Fruit fly (Drosophila melanogaster): ENCODE results near the gene CG15525.

The CG15525 gene

dm6 chr3R:30043139-30043744 lies 45.8 kb upstream of the CG15525 start, which contains the start of gene Sry-delta (continued):
- peak; percentile 90 for TF ChIP-seq CG30403 (GFP tag; optimal IDR thresholded peaks at IDR 0.05)
- TF ChIP-seq vfl (GFP tag; optimal IDR thresholded peaks at IDR 0.05), result peak; percentile 92
- TF ChIP-seq fd96Cb (tag; optimal IDR thresholded peaks at IDR 0.05), result peak; percentile 46
- no peak for TF ChIP-seq cg (GFP tag; optimal IDR thresholded peaks at IDR 0.05)
- TF ChIP-seq CG15073 (GFP tag; optimal IDR thresholded peaks at IDR 0.05), result peak; percentile 3
- TF ChIP-seq otp (GFP tag; IDR thresholded peaks at IDR 0.05), result peak; percentile 80
- 0 out of 3 replicates have a peak, but pooled peaks have one; percentile 20 for TF ChIP-seq gce (GFP tag; IDR thresholded peaks at IDR 0.05)
- no peak for TF ChIP-seq Kr (GFP tag; optimal IDR thresholded peaks at IDR 0.05)
- TF ChIP-seq Jarid2 (GFP tag; optimal IDR thresholded peaks at IDR 0.05), result no peak
- TF ChIP-seq unpg (GFP tag; optimal IDR thresholded peaks at IDR 0.05), result peak; percentile 68
- TF ChIP-seq Sry-δ (GFP tag; optimal IDR thresholded peaks at IDR 0.05), result peak; percentile 99
- TF ChIP-seq CG2120 (GFP tag; optimal IDR thresholded peaks at IDR 0.05), result peak; percentile 93
- TF ChIP-seq CG6272 (GFP tag; IDR thresholded peaks at IDR 0.05), result peak; percentile 69
- TF ChIP-seq CG17361 (GFP tag; IDR thresholded peaks at IDR 0.05), result peak; percentile 71
- peak; percentile 73 for TF ChIP-seq E2f2 (GFP tag; IDR thresholded peaks at IDR 0.05)
- TF ChIP-seq rib (GFP tag; IDR thresholded peaks at IDR 0.05), result peak; percentile 78
- TF ChIP-seq wor (GFP tag; IDR thresholded peaks at IDR 0.05), result no peak
- no peak for TF ChIP-seq Lim3 (GFP tag; IDR thresholded peaks at IDR 0.05)
- TF ChIP-seq cwo (GFP tag; optimal IDR thresholded peaks at IDR 0.05), result no peak
- TF ChIP-seq btn (GFP tag; optimal IDR thresholded peaks at IDR 0.05), result peak; percentile 38
- peak; percentile 81 for TF ChIP-seq sna (GFP tag; IDR thresholded peaks at IDR 0.05; ENCODE audit: partially characterized antibody)
- TF ChIP-seq dati (GFP tag; IDR thresholded peaks at IDR 0.05), result no peak
- TF ChIP-seq Taf1 (GFP tag; IDR thresholded peaks at IDR 0.05), result peak; percentile 67; the same call in 1 of the 2 replicates
- TF ChIP-seq CG12104 (GFP tag; optimal IDR thresholded peaks at IDR 0.05), result peak; percentile 54
- peak; percentile 23 for TF ChIP-seq CG12219 (GFP tag; optimal IDR thresholded peaks at IDR 0.05)
- TF ChIP-seq dysf (GFP tag; IDR thresholded peaks at IDR 0.05), result peak; percentile 59; the same call in 2 of the 3 replicates

dm6 chr3R:30040879-30041278 lies 43.4 kb upstream of the CG15525 start:
- TF ChIP-seq Hsf (GFP tag; optimal IDR thresholded peaks at IDR 0.05) (no peak), zen (tag; optimal IDR thresholded peaks at IDR 0.05) (peak; percentile 73), TFAM (GFP tag; optimal IDR thresholded peaks at IDR 0.05) (no peak), crol (GFP tag; IDR thresholded peaks at IDR 0.05) (no peak), Med (GFP tag) (peak; percentile 58), crp (GFP tag; optimal IDR thresholded peaks at IDR 0.05) (no peak), yki (optimal IDR thresholded peaks at IDR 0.05) (no peak), tx (GFP tag; optimal IDR thresholded peaks at IDR 0.05) (no peak), fd3F (GFP tag; optimal IDR thresholded peaks at IDR 0.05) (no peak), vvl (GFP tag; IDR thresholded peaks at IDR 0.05) (no peak), Antp (GFP tag; optimal IDR thresholded peaks at IDR 0.05) (no peak), Ssrp (tag; optimal IDR thresholded peaks at IDR 0.05) (no peak), btn (GFP tag; optimal IDR thresholded peaks at IDR 0.05) (no peak), wdn (GFP tag; IDR thresholded peaks at IDR 0.05) (no peak), cad (GFP tag; optimal IDR thresholded peaks at IDR 0.05) (peak; percentile 85)

- TF ChIP-seq CG6791 (GFP tag; IDR thresholded peaks at IDR 0.05; ENCODE audit: partially characterized antibody) (peak; percentile 99), fd64A (GFP tag; optimal IDR thresholded peaks at IDR 0.05) (no peak), inv (GFP tag; IDR thresholded peaks at IDR 0.05; ENCODE audit: partially characterized antibody) (peak; percentile 99), CG6813 (GFP tag; optimal IDR thresholded peaks at IDR 0.05) (no peak), wdn (GFP tag; IDR thresholded peaks at IDR 0.05) (no peak), Optix (GFP tag; IDR thresholded peaks at IDR 0.05) (no peak), Dad (GFP tag; optimal IDR thresholded peaks at IDR 0.05) (no peak), salm (tag; optimal IDR thresholded peaks at IDR 0.05) (no peak), vvl (GFP tag; IDR thresholded peaks at IDR 0.05) (peak; percentile 42; the same call in 1 of the 2 replicates), twi (tag; optimal IDR thresholded peaks at IDR 0.05) (no peak), nerfin-2 (GFP tag; IDR thresholded peaks at IDR 0.05; ENCODE audit: partially characterized antibody) (peak; percentile 99), Abd-B (GFP tag; optimal IDR thresholded peaks at IDR 0.05) (no peak), tio (GFP tag; optimal IDR thresholded peaks at IDR 0.05) (no peak)
Measured at dm6 chr3R:30039494-30039893, 42.0 kb upstream of the CG15525 start, which contains the start of the genes janA, Sry-alpha and Sry-beta. janA (minus strand) TSS chr3R:30039533. Sry-alpha (plus strand) TSS chr3R:30039719. Sry-beta (plus strand) TSS chr3R:30039719.
